Worm (Caenorhabditis elegans): ENCODE data around the gene T25B9.8.

Gene T25B9.8

ce11 chrIV:10803973-10804372, 36.0 kb upstream of the T25B9.8 start:
- TF ChIP-seq rnt-1 (tag; optimal IDR thresholded peaks at IDR 0.05) (no peak), hlh-8 (tag; optimal IDR thresholded peaks at IDR 0.05) (peak; percentile 85)

- no peak for TF ChIP-seq pha-2 (tag; optimal IDR thresholded peaks at IDR 0.05)
- no peak for TF ChIP-seq F13H6.1 (tag; optimal IDR thresholded peaks at IDR 0.05)
- TF ChIP-seq ets-4 (tag; optimal IDR thresholded peaks at IDR 0.05): no peak
- TF ChIP-seq mec-3 (tag; optimal IDR thresholded peaks at IDR 0.05; ENCODE audit: borderline replicate concordance): no peak
- no peak for TF ChIP-seq K09A11.1 (tag; optimal IDR thresholded peaks at IDR 0.05; ENCODE audit: insufficient read depth)
- TF ChIP-seq K02D7.2 (tag; optimal IDR thresholded peaks at IDR 0.05): no peak
- TF ChIP-seq unc-42 (tag; optimal IDR thresholded peaks at IDR 0.05): no peak
- TF ChIP-seq ceh-19 (GFP tag; optimal IDR thresholded peaks at IDR 0.05): no peak
- no peak for TF ChIP-seq ceh-48 (tag; optimal IDR thresholded peaks at IDR 0.05)
- no peak for TF ChIP-seq eyg-1 (tag; optimal IDR thresholded peaks at IDR 0.05)
- no peak for TF ChIP-seq madf-2 (tag; optimal IDR thresholded peaks at IDR 0.05)
These were observed 31.4 kb upstream of the T25B9.8 start, which contains the start of gene zipt-2.1 for ce11 chrIV:10799354-10799753. TSS of gene zipt-2.1 (plus strand) at chrIV:10799654.

- TF ChIP-seq elt-2 (tag; optimal IDR thresholded peaks at IDR 0.05) (peak; percentile 36), ref-2 (tag; optimal IDR thresholded peaks at IDR 0.05) (no peak), ceh-48 (tag; optimal IDR thresholded peaks at IDR 0.05) (no peak), dmd-4 (tag; optimal IDR thresholded peaks at IDR 0.05; ENCODE audit: borderline replicate concordance) (no peak), nhr-11 (tag; optimal IDR thresholded peaks at IDR 0.05) (no peak), C38D4.7 (GFP tag; optimal IDR thresholded peaks at IDR 0.05) (no peak), unc-55 (GFP tag; optimal IDR thresholded peaks at IDR 0.05) (no peak), ahr-1 (tag; optimal IDR thresholded peaks at IDR 0.05) (no peak)
These were observed 30.6 kb upstream of the T25B9.8 start for ce11 chrIV:10798604-10799003.

ce11 chrIV:10796707-10797106, 28.7 kb upstream of the T25B9.8 start:
- TF ChIP-seq unc-42 (tag; optimal IDR thresholded peaks at IDR 0.05) (no peak), elt-2 (tag; optimal IDR thresholded peaks at IDR 0.05) (peak; percentile 53)

- TF ChIP-seq pha-4 (tag; optimal IDR thresholded peaks at IDR 0.05) (no peak), ceh-6 (GFP tag; optimal IDR thresholded peaks at IDR 0.05) (no peak), elt-2 (tag; optimal IDR thresholded peaks at IDR 0.05) (no peak), dve-1 (tag; optimal IDR thresholded peaks at IDR 0.05) (no peak), pag-3 (tag; optimal IDR thresholded peaks at IDR 0.05; ENCODE audit: borderline replicate concordance) (no peak), ceh-24 (tag; optimal IDR thresholded peaks at IDR 0.05) (no peak), hlh-30 (tag; optimal IDR thresholded peaks at IDR 0.05; ENCODE audit: insufficient read depth) (no peak), unc-55 (GFP tag; optimal IDR thresholded peaks at IDR 0.05) (no peak), K02D7.2 (tag; optimal IDR thresholded peaks at IDR 0.05) (no peak), ceh-9 (tag; optimal IDR thresholded peaks at IDR 0.05) (no peak), elt-4 (tag; optimal IDR thresholded peaks at IDR 0.05) (no peak), che-1 (tag; optimal IDR thresholded peaks at IDR 0.05) (no peak), tbx-2 (tag; optimal IDR thresholded peaks at IDR 0.05) (no peak), hlh-15 (tag; optimal IDR thresholded peaks at IDR 0.05) (no peak), hlh-13 (GFP tag; optimal IDR thresholded peaks at IDR 0.05) (no peak), tbx-7 (tag; optimal IDR thresholded peaks at IDR 0.05) (no peak)
These were observed 27.7 kb upstream of the T25B9.8 start for ce11 chrIV:10795678-10796077.

ce11 chrIV:10790353-10790752, 22.4 kb upstream of the T25B9.8 start, which contains the start of gene pept-2:
TSS of gene pept-2 (plus strand) at chrIV:10790653.
- no peak for TF ChIP-seq ceh-14 (tag; optimal IDR thresholded peaks at IDR 0.05)
- no peak for TF ChIP-seq lin-11 (tag; optimal IDR thresholded peaks at IDR 0.05)
- TF ChIP-seq hlh-30 (tag; optimal IDR thresholded peaks at IDR 0.05; ENCODE audit: insufficient read depth): no peak
- TF ChIP-seq ceh-30 (tag; optimal IDR thresholded peaks at IDR 0.05): no peak
- TF ChIP-seq pag-3 (tag; optimal IDR thresholded peaks at IDR 0.05; ENCODE audit: borderline replicate concordance): no peak
- no peak for TF ChIP-seq rnt-1 (tag; optimal IDR thresholded peaks at IDR 0.05)
- TF ChIP-seq K09A11.1 (tag; optimal IDR thresholded peaks at IDR 0.05; ENCODE audit: insufficient read depth): no peak
- no peak for TF ChIP-seq madf-2 (tag; optimal IDR thresholded peaks at IDR 0.05)
- no peak for TF ChIP-seq fkh-6 (tag; optimal IDR thresholded peaks at IDR 0.05)
- no peak for TF ChIP-seq ets-4 (tag; optimal IDR thresholded peaks at IDR 0.05)
- TF ChIP-seq F13H6.1 (tag; optimal IDR thresholded peaks at IDR 0.05): no peak
- no peak for TF ChIP-seq lim-6 (tag; optimal IDR thresholded peaks at IDR 0.05)
- no peak for TF ChIP-seq fkh-10 (GFP tag; optimal IDR thresholded peaks at IDR 0.05)
- no peak for TF ChIP-seq nhr-232 (tag; optimal IDR thresholded peaks at IDR 0.05)
